Worm (Caenorhabditis elegans): ENCODE measurements around the gene hsp-110.
A peak's percentile ranks its signal among the peaks of the same experiment; 100 is the strongest.

- TF ChIP-seq unc-55 (GFP tag; optimal IDR thresholded peaks at IDR 0.05) (peak; percentile 30), rnt-1 (tag; optimal IDR thresholded peaks at IDR 0.05) (no peak), Y22D7AL.16 (tag; optimal IDR thresholded peaks at IDR 0.05) (no peak), npax-4 (tag; optimal IDR thresholded peaks at IDR 0.05) (no peak), pha-4 (tag; optimal IDR thresholded peaks at IDR 0.05) (no peak), ceh-45 (GFP tag; IDR thresholded peaks at IDR 0.05) (no peak), nfya-1 (tag; optimal IDR thresholded peaks at IDR 0.05) (no peak), ets-4 (tag; optimal IDR thresholded peaks at IDR 0.05) (no peak), ceh-48 (tag; optimal IDR thresholded peaks at IDR 0.05) (no peak), hlh-13 (GFP tag; optimal IDR thresholded peaks at IDR 0.05) (no peak), pag-3 (tag; optimal IDR thresholded peaks at IDR 0.05; ENCODE audit: borderline replicate concordance) (no peak), lin-11 (tag; optimal IDR thresholded peaks at IDR 0.05) (no peak)
Measured at ce11 chrIII:8410747-8411146, 36.0 kb downstream of the hsp-110 start.
